Worm (Caenorhabditis elegans) whole organism, L1 larva: ENCODE results near the gene slfl-5.

ENCODE experiments used
- lin-15B ChIP-seq: fragments of 150-350 bp; sonication (generic microtip); optimal IDR thresholded peaks from 3 replicates; lab custom pipeline; 2014; ENCODE audit warnings: missing biosample characterization, missing genetic modification characterization
- tbx-2 ChIP-seq: sonication (generic microtip); optimal IDR thresholded peaks from 2 replicates; lab custom pipeline; 2016; ENCODE audit warnings: missing genetic modification characterization, missing compliant biosample characterization
- unc-86 ChIP-seq: sonication (generic microtip); optimal IDR thresholded peaks from 2 replicates; lab custom pipeline; 2016; ENCODE audit warnings: missing genetic modification characterization, missing compliant biosample characterization

ce11 chrV:12244980-12245742 is at the start of gene slfl-5, which contains the start of the genes T04H1.13 and rad-50:
- TF ChIP-seq tbx-2 (tag; lab: Kevin White, UChicago) (no peak), unc-86 (tag; lab: Kevin White, UChicago) (no peak), lin-15B (tag; lab: Kevin White, UChicago) (no peak)
